Worm (Caenorhabditis elegans) whole organism, L4 larva: ENCODE data around the gene unc-79.
A peak's percentile ranks its signal among the peaks of the same experiment; 100 is the strongest.

ENCODE experiments used
- F26F4.8 ChIP-seq: fragments of 200-800 bp; sonication (Bioruptor generic); conservative IDR thresholded peaks from 2 replicates; pipeline ENCODE4 v1.3.6; 2022; ENCODE audit warnings: missing genetic modification characterization, missing compliant biosample characterization
- F49E8.2 ChIP-seq: sonication (generic microtip); optimal IDR thresholded peaks from 2 replicates; lab custom pipeline; 2016; ENCODE audit warnings: missing compliant biosample characterization, mild to moderate bottlenecking, missing genetic modification characterization, borderline replicate concordance
- T20F7.1 ChIP-seq: fragments of 200-800 bp; sonication (Bioruptor generic); optimal IDR thresholded peaks from 2 replicates; lab custom pipeline; 2018; ENCODE audit warnings: mild to moderate bottlenecking, missing genetic modification characterization, missing compliant biosample characterization
- ZK546.5 ChIP-seq, 2 experiments: sonication (generic microtip); optimal IDR thresholded peaks; 2 replicates each; lab custom pipeline; 2017; ENCODE audit warnings: missing biosample characterization in 2 of 2, missing genetic modification characterization in 2 of 2
- arid-1 ChIP-seq: fragments of 200-800 bp; sonication (Bioruptor generic); conservative IDR thresholded peaks from 2 replicates; pipeline ENCODE4 v1.3.6; 2022; ENCODE audit warnings: missing genetic modification reagents, missing genetic modification characterization, missing compliant biosample characterization
- ceh-20 ChIP-seq: fragments of 200-800 bp; sonication (Bioruptor generic); IDR thresholded peaks from 2 replicates; pipeline ENCODE4 v1.3.6; 2022; ENCODE audit warnings: missing genetic modification reagents, missing genetic modification characterization, missing compliant biosample characterization
- ceh-44 ChIP-seq: fragments of 200-800 bp; sonication (Bioruptor generic); IDR thresholded peaks from 2 replicates; pipeline ENCODE4 v1.3.6; 2022; ENCODE audit warnings: missing genetic modification reagents, missing genetic modification characterization, missing compliant biosample characterization
- cey-2 ChIP-seq: sonication (generic microtip); optimal IDR thresholded peaks from 3 replicates; lab custom pipeline; 2017; ENCODE audit warnings: missing genetic modification characterization, mild to moderate bottlenecking, missing compliant biosample characterization, antibody characterized with exemption, borderline replicate concordance; ENCODE audit not compliant: insufficient read depth
- daf-12 ChIP-seq: fragments of 150-350 bp; optimal IDR thresholded peaks from 2 replicates; lab custom pipeline; 2014; ENCODE audit warnings: missing biosample characterization, missing genetic modification reagents, missing genetic modification characterization
- daf-16 ChIP-seq, 3 experiments: sonication (generic microtip); optimal IDR thresholded peaks; 2 replicates each; lab custom pipeline; 2016 to 2017; ENCODE audit warnings: missing genetic modification characterization in 3 of 3, missing genetic modification reagents in 3 of 3, mild to moderate bottlenecking in 2 of 3, missing compliant biosample characterization in 2 of 3, missing biosample characterization in 1 of 3, moderate library complexity in 1 of 3
- daf-8 ChIP-seq: fragments of 200-800 bp; sonication (Bioruptor generic); IDR thresholded peaks from 2 replicates; pipeline ENCODE4 v1.3.6; 2022; ENCODE audit warnings: missing genetic modification characterization, missing compliant biosample characterization
- dmd-6 ChIP-seq: fragments of 200-800 bp; sonication (Bioruptor generic); IDR thresholded peaks from 2 replicates; pipeline ENCODE4 v1.3.6; 2022; ENCODE audit warnings: missing genetic modification reagents, missing genetic modification characterization, missing compliant biosample characterization
- dmd-8 ChIP-seq: fragments of 200-800 bp; sonication (Bioruptor generic); IDR thresholded peaks from 2 replicates; pipeline ENCODE4 v1.3.6; 2022; ENCODE audit warnings: missing genetic modification characterization, missing compliant biosample characterization
- duxl-1 ChIP-seq: sonication (generic microtip); optimal IDR thresholded peaks from 2 replicates; lab custom pipeline; 2016; ENCODE audit warnings: mild to moderate bottlenecking, missing genetic modification characterization, moderate library complexity, missing compliant biosample characterization; ENCODE audit not compliant: poor library complexity
- egl-27 ChIP-seq: sonication (generic microtip); optimal IDR thresholded peaks from 3 replicates; lab custom pipeline; 2017; ENCODE audit warnings: missing biosample characterization, missing genetic modification reagents, missing genetic modification characterization
- fos-1 ChIP-seq: fragments of 150-350 bp; optimal IDR thresholded peaks from 2 replicates; lab custom pipeline; 2014; ENCODE audit warnings: missing biosample characterization, missing genetic modification characterization
- hif-1 ChIP-seq, 2 experiments: sonication (generic microtip); optimal IDR thresholded peaks; 2 replicates each; lab custom pipeline; 2016 to 2017; ENCODE audit warnings: missing compliant biosample characterization in 2 of 2, missing genetic modification characterization in 2 of 2, missing genetic modification reagents in 2 of 2, missing genotype in 2 of 2, mild to moderate bottlenecking in 1 of 2
- hlh-30 ChIP-seq: sonication (generic microtip); optimal IDR thresholded peaks from 2 replicates; lab custom pipeline; 2017; ENCODE audit warnings: antibody characterized with exemption, mild to moderate bottlenecking, missing genetic modification characterization, missing compliant biosample characterization; ENCODE audit not compliant: insufficient read depth
- hmg-1.1 ChIP-seq: fragments of 200-800 bp; sonication (Bioruptor generic); IDR thresholded peaks from 2 replicates; pipeline ENCODE4 v1.3.6; 2022; ENCODE audit warnings: missing genetic modification reagents, missing genetic modification characterization, missing compliant biosample characterization
- jun-1 ChIP-seq: fragments of 150-350 bp; optimal IDR thresholded peaks from 2 replicates; lab custom pipeline; 2014; ENCODE audit warnings: missing biosample characterization, missing genetic modification reagents, missing genetic modification characterization
- lin-13 ChIP-seq: fragments of 150-350 bp; optimal IDR thresholded peaks from 2 replicates; lab custom pipeline; 2014; ENCODE audit warnings: missing biosample characterization, missing genetic modification reagents, missing genetic modification characterization
- lin-15B ChIP-seq: fragments of 150-350 bp; sonication (generic microtip); optimal IDR thresholded peaks from 3 replicates; lab custom pipeline; 2014; ENCODE audit warnings: missing biosample characterization, missing genetic modification characterization
- lin-39 ChIP-seq: fragments of 150-350 bp; optimal IDR thresholded peaks from 2 replicates; lab custom pipeline; 2014; ENCODE audit warnings: missing biosample characterization, missing genetic modification reagents, missing genetic modification characterization
- lir-3 ChIP-seq: sonication (generic microtip); optimal IDR thresholded peaks from 2 replicates; lab custom pipeline; 2016; ENCODE audit warnings: mild to moderate bottlenecking, missing genetic modification characterization, missing compliant biosample characterization
- madf-5 ChIP-seq, 2 experiments: fragments of 200-800 bp; sonication (Bioruptor generic); IDR thresholded peaks; 2 replicates each; pipeline ENCODE4 v1.3.6; 2022; ENCODE audit warnings: missing compliant biosample characterization in 2 of 2, missing genetic modification characterization in 2 of 2
- madf-9 ChIP-seq: fragments of 200-800 bp; sonication (Bioruptor generic); conservative IDR thresholded peaks from 2 replicates; pipeline ENCODE4 v1.3.6; 2022; ENCODE audit warnings: missing genetic modification reagents, missing genetic modification characterization, missing compliant biosample characterization
- mdl-1 ChIP-seq, 2 experiments: fragments of 150-350 bp in 1 of 2; sonication (generic microtip) in 1 of 2; optimal IDR thresholded peaks; 2 replicates each; lab custom pipeline; 2014 to 2017; ENCODE audit warnings: missing biosample characterization in 2 of 2, missing genetic modification characterization in 2 of 2
- mdt-29 ChIP-seq: fragments of 200-800 bp; sonication (Bioruptor generic); IDR thresholded peaks from 2 replicates; pipeline ENCODE4 v1.3.6; 2022; ENCODE audit warnings: missing genetic modification reagents, missing genetic modification characterization, missing compliant biosample characterization
- mep-1 ChIP-seq: fragments of 150-350 bp; sonication (generic microtip); optimal IDR thresholded peaks from 3 replicates; lab custom pipeline; 2014; ENCODE audit warnings: missing biosample characterization, missing genetic modification characterization
- nhr-10 ChIP-seq: fragments of 150-350 bp; optimal IDR thresholded peaks from 2 replicates; lab custom pipeline; 2014; ENCODE audit warnings: missing biosample characterization, missing genetic modification characterization
- nhr-11 ChIP-seq: fragments of 150-350 bp; optimal IDR thresholded peaks from 2 replicates; lab custom pipeline; 2014; ENCODE audit warnings: missing biosample characterization, missing genetic modification characterization
- nhr-25 ChIP-seq: sonication (generic microtip); optimal IDR thresholded peaks from 2 replicates; lab custom pipeline; 2017; ENCODE audit warnings: missing genetic modification characterization, mild to moderate bottlenecking, missing compliant biosample characterization, antibody characterized with exemption, moderate library complexity, borderline replicate concordance; ENCODE audit not compliant: insufficient read depth
- nhr-28 ChIP-seq: fragments of 150-350 bp; optimal IDR thresholded peaks from 2 replicates; lab custom pipeline; 2014; ENCODE audit warnings: missing biosample characterization, missing genetic modification characterization
- nhr-42 ChIP-seq: fragments of 200-800 bp; sonication (Bioruptor generic); IDR thresholded peaks from 2 replicates; pipeline ENCODE4 v1.3.6; 2022; ENCODE audit warnings: missing genetic modification characterization, missing compliant biosample characterization
- nhr-48 ChIP-seq: sonication (generic microtip); optimal IDR thresholded peaks from 2 replicates; lab custom pipeline; 2016; ENCODE audit warnings: mild to moderate bottlenecking, missing genetic modification characterization, missing compliant biosample characterization
- rbr-2 ChIP-seq: sonication (generic microtip); optimal IDR thresholded peaks from 2 replicates; lab custom pipeline; 2016; ENCODE audit warnings: missing genotype, missing genetic modification characterization, missing compliant biosample characterization
- sdz-12 ChIP-seq: fragments of 200-800 bp; sonication (Bioruptor generic); optimal IDR thresholded peaks from 2 replicates; lab custom pipeline; 2018; ENCODE audit warnings: mild to moderate bottlenecking, missing genetic modification characterization, missing compliant biosample characterization
- set-16 ChIP-seq: fragments of 200-800 bp; sonication (Bioruptor generic); IDR thresholded peaks from 2 replicates; pipeline ENCODE4 v1.3.6; 2022; ENCODE audit warnings: missing genetic modification reagents, missing genetic modification characterization, missing compliant biosample characterization
- snpc-1.2 ChIP-seq: fragments of 200-800 bp; sonication (Bioruptor generic); IDR thresholded peaks from 2 replicates; pipeline ENCODE4 v1.3.6; 2022; ENCODE audit warnings: missing genetic modification reagents, missing genetic modification characterization, missing compliant biosample characterization
- snpc-4 ChIP-seq: fragments of 150-350 bp; optimal IDR thresholded peaks from 2 replicates; lab custom pipeline; 2014; ENCODE audit warnings: missing biosample characterization, missing genetic modification characterization
- spr-3 ChIP-seq: fragments of 200-800 bp; sonication (Bioruptor generic); optimal IDR thresholded peaks from 2 replicates; lab custom pipeline; 2018; ENCODE audit warnings: mild to moderate bottlenecking, missing genetic modification characterization, missing compliant biosample characterization
- tag-97 ChIP-seq: fragments of 200-800 bp; sonication (Bioruptor generic); IDR thresholded peaks from 2 replicates; pipeline ENCODE4 v1.3.6; 2022; ENCODE audit warnings: missing genetic modification characterization, missing compliant biosample characterization
- tra-1 ChIP-seq: fragments of 200-800 bp; sonication (Bioruptor generic); IDR thresholded peaks from 2 replicates; pipeline ENCODE4 v1.3.6; 2022; ENCODE audit warnings: missing genetic modification reagents, missing genetic modification characterization, missing compliant biosample characterization
- unc-39 ChIP-seq: sonication (generic microtip); optimal IDR thresholded peaks from 2 replicates; lab custom pipeline; 2017; ENCODE audit warnings: missing biosample characterization, missing genetic modification characterization
- vab-7 ChIP-seq: fragments of 200-800 bp; sonication (Bioruptor generic); IDR thresholded peaks from 2 replicates; pipeline ENCODE4 v1.3.6; 2022; ENCODE audit warnings: missing genetic modification reagents, missing genetic modification characterization, missing compliant biosample characterization
- zag-1 ChIP-seq: fragments of 150-350 bp; optimal IDR thresholded peaks from 2 replicates; lab custom pipeline; 2014; ENCODE audit warnings: missing biosample characterization, missing genetic modification characterization
- zfp-2 ChIP-seq: sonication (generic microtip); optimal IDR thresholded peaks from 2 replicates; lab custom pipeline; 2016; ENCODE audit warnings: mild to moderate bottlenecking, missing genetic modification characterization, missing compliant biosample characterization
- zfp-3 ChIP-seq: fragments of 200-800 bp; sonication (Bioruptor generic); conservative IDR thresholded peaks from 2 replicates; pipeline ENCODE4 v1.3.6; 2022; ENCODE audit warnings: missing genetic modification reagents, missing genetic modification characterization, missing compliant biosample characterization
- zip-2 ChIP-seq: fragments of 150-350 bp; optimal IDR thresholded peaks from 2 replicates; lab custom pipeline; 2014; ENCODE audit warnings: missing biosample characterization, missing genetic modification characterization
- ztf-11 ChIP-seq: fragments of 150-350 bp; optimal IDR thresholded peaks from 2 replicates; lab custom pipeline; 2014; ENCODE audit warnings: missing biosample characterization, missing genetic modification characterization
- ztf-7 ChIP-seq: fragments of 150-350 bp; optimal IDR thresholded peaks from 2 replicates; lab custom pipeline; 2014; ENCODE audit warnings: missing biosample characterization, missing genetic modification characterization

Gene unc-79

ce11 chrIII:4063724-4064123, 2.7 kb upstream of the unc-79 start (continued):
- TF ChIP-seq madf-9 (GFP tag; lab: Robert Waterston, UW) (no peak), egl-27 (tag; lab: Kevin White, UChicago) (no peak), dmd-8 (GFP tag; lab: Robert Waterston, UW) (no peak), zfp-2 (tag; lab: Kevin White, UChicago) (no peak), mdl-1 (tag; optimal IDR thresholded peaks at IDR 0.05; lab: Kevin White, UChicago) (no peak), vab-7 (GFP tag; lab: Robert Waterston, UW) (no peak), daf-8 (GFP tag; lab: Robert Waterston, UW) (no peak), duxl-1 (tag; lab: Kevin White, UChicago) (no peak), fos-1 (tag; lab: Kevin White, UChicago) (no peak), nhr-10 (tag; lab: Kevin White, UChicago) (no peak), lin-13 (GFP tag; lab: Kevin White, UChicago) (no peak), zip-2 (tag; lab: Kevin White, UChicago) (no peak), snpc-1.2 (GFP tag; lab: Robert Waterston, UW) (no peak), dmd-6 (GFP tag; lab: Robert Waterston, UW) (0 out of 2 replicates have a peak, but pooled peaks have one; percentile 7), nhr-48 (tag; lab: Kevin White, UChicago) (no peak), zag-1 (tag; lab: Kevin White, UChicago) (no peak), sdz-12 (GFP tag; lab: Kevin White, UChicago) (no peak), tag-97 (GFP tag; lab: Robert Waterston, UW) (no peak), jun-1 (tag; lab: Kevin White, UChicago) (no peak), rbr-2 (tag; lab: Kevin White, UChicago) (peak; percentile 72), nhr-28 (tag; lab: Kevin White, UChicago) (no peak), arid-1 (GFP tag; lab: Robert Waterston, UW) (no peak), madf-5 (GFP tag; IDR thresholded peaks at IDR 0.05; lab: Robert Waterston, UW) (no peak), ceh-20 (GFP tag; lab: Robert Waterston, UW) (peak; percentile 40; the same call in 1 of the 2 replicates), F49E8.2 (tag; lab: Kevin White, UChicago) (no peak), snpc-4 (tag; lab: Kevin White, UChicago) (no peak), T20F7.1 (no peak), nhr-25 (tag; lab: Kevin White, UChicago) (no peak), cey-2 (tag; lab: Kevin White, UChicago) (no peak), mdt-29 (GFP tag; lab: Robert Waterston, UW) (no peak), mep-1 (tag; lab: Kevin White, UChicago) (peak; percentile 54), hif-1 (tag; optimal IDR thresholded peaks at IDR 0.05; lab: Kevin White, UChicago) (no peak), ceh-44 (GFP tag; lab: Robert Waterston, UW) (no peak), ztf-11 (tag; lab: Kevin White, UChicago) (no peak), unc-39 (tag; lab: Kevin White, UChicago) (no peak), lin-15B (tag; lab: Kevin White, UChicago) (no peak), F26F4.8 (GFP tag; lab: Robert Waterston, UW) (no peak), lir-3 (tag; lab: Kevin White, UChicago) (no peak), ztf-7 (tag; lab: Kevin White, UChicago) (no peak), hmg-1.1 (GFP tag; lab: Robert Waterston, UW) (peak; percentile 78), nhr-11 (tag; lab: Kevin White, UChicago) (no peak), lin-39 (tag; lab: Kevin White, UChicago) (no peak), tra-1 (GFP tag; lab: Robert Waterston, UW) (no peak), spr-3 (GFP tag; lab: Kevin White, UChicago) (no peak), zfp-3 (no peak), ZK546.5 (tag; optimal IDR thresholded peaks at IDR 0.05; lab: Kevin White, UChicago) (no peak), nhr-42 (GFP tag; lab: Robert Waterston, UW) (no peak), daf-16 (GFP tag; optimal IDR thresholded peaks at IDR 0.05; lab: Kevin White, UChicago) (no peak), daf-16 (tag; optimal IDR thresholded peaks at IDR 0.05; lab: Kevin White, UChicago) (no peak), daf-12 (tag; lab: Kevin White, UChicago) (no peak), hlh-30 (tag; lab: Kevin White, UChicago) (peak; percentile 18), set-16 (GFP tag; lab: Robert Waterston, UW) (peak; percentile 72)
